Worm (Caenorhabditis elegans): ENCODE results near the gene C42C1.3.

The C42C1.3 gene

ce11 chrIV:12304750-12305149, 34.5 kb upstream of the C42C1.3 start:
- TF ChIP-seq dmd-6 (GFP tag; IDR thresholded peaks at IDR 0.05) (peak; percentile 41; the same call in 1 of the 2 replicates), dve-1 (tag; optimal IDR thresholded peaks at IDR 0.05; ENCODE audit: insufficient read depth) (peak; percentile 17), pha-4 (GFP tag; IDR thresholded peaks at IDR 0.05) (no peak), pha-4 (tag; optimal IDR thresholded peaks at IDR 0.05) (no peak), daf-16 (GFP tag; optimal IDR thresholded peaks at IDR 0.05) (no peak), daf-16 (tag; optimal IDR thresholded peaks at IDR 0.05) (peak; percentile 13)

- peak; percentile 76 for TF ChIP-seq nhr-28 (tag; optimal IDR thresholded peaks at IDR 0.05)
- no peak for TF ChIP-seq mep-1 (tag; optimal IDR thresholded peaks at IDR 0.05)
- no peak for TF ChIP-seq ceh-20 (GFP tag; IDR thresholded peaks at IDR 0.05)
- TF ChIP-seq php-3 (GFP tag; IDR thresholded peaks at IDR 0.05), result peak; percentile 66
- TF ChIP-seq pqm-1 (tag; optimal IDR thresholded peaks at IDR 0.05), result peak; percentile 89
- peak; percentile 20 for TF ChIP-seq hlh-11 (tag; optimal IDR thresholded peaks at IDR 0.05)
- no peak for TF ChIP-seq madf-9 (GFP tag; conservative IDR thresholded peaks at IDR 0.05)
- TF ChIP-seq dve-1 (tag; optimal IDR thresholded peaks at IDR 0.05; ENCODE audit: insufficient read depth), result peak; percentile 54
- no peak for TF ChIP-seq daf-16 (GFP tag; optimal IDR thresholded peaks at IDR 0.05)
- TF ChIP-seq daf-16 (tag; optimal IDR thresholded peaks at IDR 0.05), result peak; percentile 48
Measured at ce11 chrIV:12302885-12303284, 32.6 kb upstream of the C42C1.3 start.

ce11 chrIV:12301161-12301560, 30.9 kb upstream of the C42C1.3 start, which contains the start of gene oac-59:
oac-59 (minus strand) TSS chrIV:12301261.
- no peak for TF ChIP-seq ceh-28 (tag; optimal IDR thresholded peaks at IDR 0.05)
- peak; percentile 4 for TF ChIP-seq aha-1 (tag)
- TF ChIP-seq dmd-9 (GFP tag; IDR thresholded peaks at IDR 0.05), result no peak
- no peak for TF ChIP-seq ces-1 (GFP tag; optimal IDR thresholded peaks at IDR 0.05)
- TF ChIP-seq fos-1 (tag; optimal IDR thresholded peaks at IDR 0.05), result no peak
- no peak for TF ChIP-seq T20F7.1 (GFP tag; optimal IDR thresholded peaks at IDR 0.05)
- TF ChIP-seq daf-16 (GFP tag; optimal IDR thresholded peaks at IDR 0.05), result no peak
- TF ChIP-seq daf-16 (tag; optimal IDR thresholded peaks at IDR 0.05), result no peak
- no peak for TF ChIP-seq lir-3 (tag; optimal IDR thresholded peaks at IDR 0.05)

ce11 chrIV:12294770-12295169, 24.5 kb upstream of the C42C1.3 start:
- peak; percentile 46; the same call in 1 of the 2 replicates for TF ChIP-seq egl-43 (GFP tag; IDR thresholded peaks at IDR 0.05)
- TF ChIP-seq lin-38 (GFP tag; IDR thresholded peaks at IDR 0.05), result peak; percentile 23; the same call in 1 of the 2 replicates
- peak; percentile 89 for TF ChIP-seq set-16 (GFP tag; IDR thresholded peaks at IDR 0.05)

- TF ChIP-seq dve-1 (tag; optimal IDR thresholded peaks at IDR 0.05; ENCODE audit: insufficient read depth) (no peak), ctbp-1 (GFP tag; IDR thresholded peaks at IDR 0.05) (no peak), nhr-102 (tag; optimal IDR thresholded peaks at IDR 0.05) (no peak), lin-13 (GFP tag; optimal IDR thresholded peaks at IDR 0.05) (no peak), snpc-1.2 (GFP tag; IDR thresholded peaks at IDR 0.05) (no peak), gei-8 (GFP tag; optimal IDR thresholded peaks at IDR 0.05) (no peak), zfp-3 (GFP tag; conservative IDR thresholded peaks at IDR 0.05) (no peak), egl-27 (tag; optimal IDR thresholded peaks at IDR 0.05) (no peak), lin-38 (GFP tag; IDR thresholded peaks at IDR 0.05) (no peak), daf-12 (tag; optimal IDR thresholded peaks at IDR 0.05) (no peak), nhr-28 (tag; optimal IDR thresholded peaks at IDR 0.05) (no peak), ceh-32 (tag; optimal IDR thresholded peaks at IDR 0.05; ENCODE audit: poor library complexity) (no peak)
Measured at ce11 chrIV:12290744-12291143, 20.5 kb upstream of the C42C1.3 start, which contains the start of gene C42C1.8. C42C1.8 (plus strand) TSS chrIV:12291044.

ce11 chrIV:12289149-12289548, 18.9 kb upstream of the C42C1.3 start, which contains the start of gene C42C1.9:
C42C1.9 (plus strand) TSS chrIV:12289449.
- no peak for TF ChIP-seq egl-43 (GFP tag; IDR thresholded peaks at IDR 0.05)
- TF ChIP-seq D1046.2 (GFP tag; IDR thresholded peaks at IDR 0.05), result no peak
- no peak for TF ChIP-seq vab-7 (GFP tag; IDR thresholded peaks at IDR 0.05)
- no peak for TF ChIP-seq lim-7 (GFP tag; IDR thresholded peaks at IDR 0.05)
- TF ChIP-seq zag-1 (tag; optimal IDR thresholded peaks at IDR 0.05), result no peak
- TF ChIP-seq spr-1 (tag; optimal IDR thresholded peaks at IDR 0.05), result no peak
- TF ChIP-seq daf-19 (GFP tag; conservative IDR thresholded peaks at IDR 0.05), result no peak
- no peak for TF ChIP-seq dve-1 (tag; optimal IDR thresholded peaks at IDR 0.05; ENCODE audit: insufficient read depth)
- no peak for TF ChIP-seq F44E2.7 (GFP tag; IDR thresholded peaks at IDR 0.05)
- no peak for TF ChIP-seq nhr-48 (tag; optimal IDR thresholded peaks at IDR 0.05)
- no peak for TF ChIP-seq nhr-25 (tag; optimal IDR thresholded peaks at IDR 0.05; ENCODE audit: borderline replicate concordance, insufficient read depth)

Data from whole organism, L4 larva.